Fruit fly (Drosophila melanogaster): ENCODE results near the gene gdrd.

dm6 chr3L:14733417-14733816 lies 42.3 kb downstream of the gdrd start, which contains the start of gene CG13471:
- no peak for TF ChIP-seq OdsH (GFP tag; optimal IDR thresholded peaks at IDR 0.05)
- TF ChIP-seq CG6276 (GFP tag; optimal IDR thresholded peaks at IDR 0.05), result no peak
- no peak for TF ChIP-seq CG3032 (tag; optimal IDR thresholded peaks at IDR 0.05)
- no peak for TF ChIP-seq CG34406 (GFP tag; optimal IDR thresholded peaks at IDR 0.05)
- no peak for TF ChIP-seq CG16779 (tag; optimal IDR thresholded peaks at IDR 0.05)
